Worm (Caenorhabditis elegans) whole organism, L4 larva: ENCODE measurements around the gene bris-1.

Source experiments
- R02D3.7 ChIP-seq: fragments of 150-350 bp; sonication (generic microtip); optimal IDR thresholded peaks from 3 replicates; lab custom pipeline; 2014; ENCODE audit warnings: missing biosample characterization, missing genetic modification characterization
- Y105C5A.15 ChIP-seq: fragments of 200-800 bp; sonication (Bioruptor generic); IDR thresholded peaks from 2 replicates; pipeline ENCODE4 v1.3.6; 2022; ENCODE audit warnings: missing genetic modification characterization, missing compliant biosample characterization
- aly-2 ChIP-seq: sonication (generic microtip); optimal IDR thresholded peaks from 2 replicates; lab custom pipeline; 2018; ENCODE audit warnings: missing biosample characterization, missing genetic modification characterization
- egl-27 ChIP-seq: sonication (generic microtip); optimal IDR thresholded peaks from 3 replicates; lab custom pipeline; 2017; ENCODE audit warnings: missing biosample characterization, missing genetic modification reagents, missing genetic modification characterization
- jun-1 ChIP-seq: fragments of 150-350 bp; optimal IDR thresholded peaks from 2 replicates; lab custom pipeline; 2014; ENCODE audit warnings: missing biosample characterization, missing genetic modification reagents, missing genetic modification characterization
- lin-39 ChIP-seq: fragments of 150-350 bp; optimal IDR thresholded peaks from 2 replicates; lab custom pipeline; 2014; ENCODE audit warnings: missing biosample characterization, missing genetic modification reagents, missing genetic modification characterization
- mdt-29 ChIP-seq: fragments of 200-800 bp; sonication (Bioruptor generic); IDR thresholded peaks from 2 replicates; pipeline ENCODE4 v1.3.6; 2022; ENCODE audit warnings: missing genetic modification reagents, missing genetic modification characterization, missing compliant biosample characterization
- pqm-1 ChIP-seq: sonication (generic microtip); optimal IDR thresholded peaks from 2 replicates; lab custom pipeline; 2017; ENCODE audit warnings: missing biosample characterization, missing genetic modification characterization

DNA sequence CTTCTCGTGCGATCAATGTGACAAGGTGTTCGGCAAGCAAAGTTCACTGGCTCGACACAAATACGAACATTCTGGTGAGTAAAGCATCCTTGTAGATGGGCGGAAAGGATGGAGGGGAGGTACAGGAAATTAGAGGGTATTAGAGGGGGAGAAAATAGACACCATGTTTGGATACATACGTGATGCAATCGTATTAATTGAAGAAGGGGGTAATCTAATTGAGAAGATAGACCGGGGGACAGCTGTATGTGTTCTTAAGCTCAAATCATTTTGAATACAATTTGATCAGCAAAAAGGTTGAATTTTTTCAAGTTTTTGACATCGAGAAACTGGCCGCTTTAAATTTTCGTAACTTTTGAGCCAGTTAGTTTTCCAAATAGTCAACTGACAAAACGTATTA lies 41.3 kb upstream of the bris-1 start:
- no peak for TF ChIP-seq Y105C5A.15 (GFP tag; lab: Robert Waterston, UW)
- TF ChIP-seq egl-27 (tag; lab: Kevin White, UChicago), result no peak
- no peak for TF ChIP-seq aly-2 (tag; lab: Kevin White, UChicago)
- no peak for TF ChIP-seq lin-39 (tag; lab: Kevin White, UChicago)
- no peak for TF ChIP-seq R02D3.7 (tag; lab: Kevin White, UChicago)
- no peak for TF ChIP-seq mdt-29 (GFP tag; lab: Robert Waterston, UW)
- TF ChIP-seq pqm-1 (tag; lab: Kevin White, UChicago), result no peak
- TF ChIP-seq jun-1 (tag; lab: Kevin White, UChicago), result no peak
